Fruit fly (Drosophila melanogaster): ENCODE measurements around the gene LUBEL.

LUBEL gene

DNA sequence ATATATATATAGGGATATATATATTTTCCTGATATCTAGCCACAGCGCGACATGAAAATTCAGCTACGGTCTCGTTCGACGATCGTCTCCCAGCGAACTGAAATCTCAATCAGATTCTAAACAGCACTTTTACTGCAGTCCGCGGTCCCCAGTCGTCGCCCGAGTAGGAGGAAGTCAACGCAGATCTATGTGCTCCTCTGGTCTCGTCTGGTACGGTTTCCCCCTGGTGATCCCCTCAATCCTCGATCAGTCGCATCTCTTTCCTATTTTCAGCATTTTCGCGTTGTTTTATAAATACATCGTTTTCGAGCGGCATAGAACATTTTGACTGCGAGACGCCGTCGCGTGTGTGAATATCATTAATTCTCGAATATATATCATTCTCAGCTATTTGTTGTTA lies at the start of gene LUBEL:
Gene LUBEL (minus strand): TSS at position 101 of the 400 bp plus-strand sequence.
- TF ChIP-seq noc (tag; optimal IDR thresholded peaks at IDR 0.05), result no peak

DNA sequence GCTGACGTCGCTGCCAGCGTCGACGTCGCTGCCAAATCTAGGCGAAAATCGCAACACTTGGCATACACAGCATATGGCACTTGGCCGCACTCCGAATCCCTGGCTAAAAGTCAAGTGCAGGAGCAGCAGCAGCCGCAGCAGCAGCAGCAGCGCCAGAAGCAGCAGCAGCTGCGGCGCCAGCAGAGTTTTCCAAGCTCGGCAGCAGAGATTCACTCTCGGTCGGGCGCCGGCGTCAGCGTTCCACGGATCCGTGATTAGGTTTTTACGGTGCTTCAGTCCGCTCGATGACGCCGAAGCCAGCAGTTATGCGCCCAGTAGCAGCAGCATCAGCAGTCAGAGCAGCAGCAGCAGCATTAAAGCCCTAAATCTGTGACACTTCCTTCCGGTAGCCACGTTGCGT lies 49.5 kb upstream of the LUBEL start:
- TF ChIP-seq noc (tag; optimal IDR thresholded peaks at IDR 0.05), result no peak

DNA sequence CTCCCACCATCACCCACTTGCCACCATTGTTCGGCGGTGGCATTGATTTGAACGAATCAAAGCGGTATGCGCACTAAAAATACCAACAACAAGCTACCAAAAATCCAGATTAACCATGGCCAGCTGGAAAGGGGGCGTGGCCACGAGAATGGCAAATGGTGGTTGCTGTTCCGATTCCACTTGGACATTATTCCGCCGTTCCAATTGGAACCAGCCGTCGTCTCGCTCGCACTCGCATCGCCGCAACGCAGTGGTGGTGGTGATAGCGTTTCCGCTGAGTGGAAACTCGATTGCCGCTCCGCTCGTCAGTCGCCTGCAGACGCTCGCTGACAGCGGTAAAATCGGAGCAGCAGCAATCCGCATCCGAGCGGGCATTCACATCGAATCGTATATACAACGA lies 49.1 kb upstream of the LUBEL start, which contains the start of gene sens-2:
Gene sens-2 (plus strand): TSS at position 304 of the 400 bp plus-strand sequence.
- no peak for TF ChIP-seq noc (tag; optimal IDR thresholded peaks at IDR 0.05)

DNA sequence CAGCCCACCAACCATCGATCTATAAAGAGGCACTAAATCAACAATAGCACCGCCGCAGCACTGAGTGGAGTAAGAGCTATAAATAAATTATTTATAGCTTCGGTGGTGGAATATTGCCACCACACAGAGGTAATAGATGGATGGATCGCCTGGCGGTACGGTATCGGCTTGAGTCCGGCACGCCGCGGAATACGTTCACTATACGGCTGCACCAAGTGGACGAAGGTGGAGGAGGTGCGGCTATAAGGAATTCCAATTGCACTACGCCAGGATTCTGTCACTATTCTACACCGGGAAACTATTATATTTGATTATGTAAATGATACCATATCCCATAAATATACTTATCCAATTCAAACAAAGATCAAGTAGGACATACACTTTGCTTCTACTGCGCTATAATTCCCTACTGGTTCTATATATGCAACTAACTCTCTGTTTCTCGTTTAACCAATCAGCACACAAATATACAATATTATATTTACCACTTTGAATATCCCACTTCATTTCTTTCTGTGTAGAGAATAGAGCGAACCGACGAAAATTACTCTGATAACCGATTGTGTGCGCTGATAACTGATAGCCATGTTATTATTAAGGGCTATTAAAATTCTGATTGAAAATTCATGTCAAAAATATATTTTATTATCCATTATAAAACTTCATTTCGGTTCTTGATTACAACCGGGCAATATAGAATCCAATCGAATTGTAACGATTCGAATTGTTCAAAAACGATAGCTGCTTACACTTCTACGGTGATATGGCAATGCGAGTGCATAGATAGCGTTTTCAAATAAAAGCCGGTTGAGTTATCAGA lies 46.9 kb upstream of the LUBEL start:
- TF ChIP-seq noc (tag; optimal IDR thresholded peaks at IDR 0.05), result peak; percentile 15

DNA sequence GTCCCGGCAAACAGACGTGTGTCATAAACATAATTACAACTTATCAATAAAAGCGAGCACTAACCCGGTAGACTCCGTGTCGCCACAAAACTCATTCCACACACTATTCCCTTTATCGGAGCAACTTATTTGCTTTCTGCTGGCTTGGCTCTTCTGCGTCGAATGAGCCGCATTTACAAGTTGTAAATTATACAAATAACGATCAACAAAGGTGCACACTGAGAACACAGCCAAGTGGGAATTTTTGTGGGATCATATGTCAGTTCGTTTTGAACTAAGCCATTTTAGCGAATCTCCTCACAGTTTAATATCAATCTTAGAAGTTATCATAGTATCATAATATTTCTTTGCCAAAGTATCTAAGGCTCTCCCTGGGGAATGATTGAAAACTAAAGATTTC lies 45.8 kb upstream of the LUBEL start:
- TF ChIP-seq noc (tag; optimal IDR thresholded peaks at IDR 0.05), result no peak

DNA sequence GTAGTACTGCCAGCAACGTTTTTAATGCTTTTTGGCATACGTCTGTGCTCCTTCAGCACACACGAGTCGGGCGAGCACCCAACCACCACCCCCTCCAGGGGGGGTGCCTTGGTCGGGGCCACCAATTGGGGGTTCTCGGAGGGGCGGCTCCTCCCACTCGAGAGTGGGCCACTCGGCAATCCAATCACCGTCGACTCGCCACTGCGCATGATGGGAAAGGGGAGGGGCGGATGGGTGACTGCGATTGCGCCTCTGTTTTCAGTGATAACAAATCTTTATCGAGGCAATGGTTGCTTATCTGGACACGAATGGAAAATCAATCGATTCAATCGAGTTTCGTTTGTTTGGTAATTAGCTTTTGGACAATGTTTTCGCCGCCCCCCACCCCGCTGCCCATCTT lies 44.9 kb upstream of the LUBEL start:
- TF ChIP-seq noc (tag; optimal IDR thresholded peaks at IDR 0.05), result no peak

DNA sequence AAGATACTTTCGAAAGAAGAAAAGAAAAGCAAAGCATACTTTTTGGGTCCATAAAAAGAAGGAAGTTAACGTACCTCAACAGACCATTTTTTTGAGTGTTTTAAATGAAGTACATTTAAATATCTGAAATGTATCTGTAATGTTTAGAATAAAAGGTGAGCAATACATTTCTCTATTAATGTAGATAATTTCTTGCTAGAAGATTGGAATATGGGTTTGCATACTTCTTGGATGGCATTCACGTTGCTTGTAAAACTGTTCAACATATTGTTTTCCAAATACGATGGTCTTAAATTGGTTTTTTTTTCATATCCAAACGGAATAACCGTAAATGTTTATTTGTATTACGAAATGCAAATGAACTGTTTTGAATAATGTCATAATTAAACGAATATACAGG lies 33.2 kb upstream of the LUBEL start, which contains the start of gene CG17375:
Gene CG17375 (minus strand): TSS at position 10 of the 400 bp plus-strand sequence.
- no peak for TF ChIP-seq noc (tag; optimal IDR thresholded peaks at IDR 0.05)

DNA sequence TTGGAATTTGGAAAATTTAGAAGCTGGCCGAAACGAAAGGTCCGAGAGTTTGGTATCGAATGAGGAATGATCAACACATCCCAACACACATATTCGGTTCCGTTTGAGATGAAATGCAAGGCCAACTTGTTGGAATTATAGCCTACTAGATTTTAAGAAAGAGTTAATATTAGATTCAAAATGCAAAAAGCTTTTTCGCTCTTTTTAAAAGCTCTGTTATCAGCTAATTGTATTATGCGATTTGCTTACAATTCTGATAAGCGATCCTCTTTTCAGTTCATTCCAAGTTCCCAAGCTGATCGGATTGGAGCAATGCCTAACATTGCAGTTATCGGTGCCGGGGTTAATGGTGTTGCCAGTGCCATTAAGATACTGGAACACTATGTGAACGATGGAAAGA lies 30.2 kb upstream of the LUBEL start, which contains the start of the genes CG17377 and Daao2:
Gene CG17377 (minus strand): TSS at position 101 of the 400 bp plus-strand sequence.
Gene Daao2 (plus strand): TSS at position 272 of the 400 bp plus-strand sequence.
- no peak for TF ChIP-seq noc (tag; optimal IDR thresholded peaks at IDR 0.05)

DNA sequence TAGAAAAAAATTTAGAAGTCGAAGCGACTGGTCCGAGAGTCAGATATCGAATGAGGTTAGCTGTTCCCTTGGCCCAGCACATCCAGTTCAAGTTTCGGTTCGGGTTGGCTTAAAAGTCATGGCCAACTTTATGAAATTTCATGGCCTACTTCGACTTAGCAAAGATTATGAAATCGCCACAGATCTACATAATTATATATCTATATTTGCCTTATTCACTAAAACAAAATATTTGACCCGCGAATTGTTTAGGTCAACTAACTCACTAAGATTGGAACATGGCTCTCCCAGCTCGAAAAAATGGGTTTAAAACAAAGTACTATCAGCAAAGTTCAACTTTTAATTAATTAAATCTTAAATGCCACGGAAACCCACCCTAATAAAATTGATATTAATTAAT lies 28.2 kb upstream of the LUBEL start, which contains the start of gene CG17376:
Gene CG17376 (minus strand): TSS at position 101 of the 400 bp plus-strand sequence.
- no peak for TF ChIP-seq noc (tag; optimal IDR thresholded peaks at IDR 0.05)

DNA sequence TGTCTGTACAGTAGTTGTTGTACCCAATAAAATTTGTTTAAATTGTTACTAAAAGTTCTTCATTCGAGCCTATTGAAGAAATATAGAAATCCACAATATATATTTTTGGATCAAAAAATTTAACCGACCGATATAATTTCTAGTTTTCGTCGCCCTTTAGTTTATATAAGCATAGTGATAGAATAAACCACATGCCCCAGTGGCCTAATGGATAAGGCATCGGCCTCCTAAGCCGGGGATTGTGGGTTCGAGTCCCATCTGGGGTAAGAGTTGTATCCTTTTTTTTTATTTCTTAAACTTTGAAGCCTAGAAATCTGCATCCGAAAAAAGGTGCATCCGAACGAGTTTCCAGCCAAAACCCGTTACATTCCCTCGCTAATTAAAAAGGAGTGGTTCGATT lies 27.0 kb upstream of the LUBEL start:
- TF ChIP-seq noc (tag; optimal IDR thresholded peaks at IDR 0.05), result no peak

DNA sequence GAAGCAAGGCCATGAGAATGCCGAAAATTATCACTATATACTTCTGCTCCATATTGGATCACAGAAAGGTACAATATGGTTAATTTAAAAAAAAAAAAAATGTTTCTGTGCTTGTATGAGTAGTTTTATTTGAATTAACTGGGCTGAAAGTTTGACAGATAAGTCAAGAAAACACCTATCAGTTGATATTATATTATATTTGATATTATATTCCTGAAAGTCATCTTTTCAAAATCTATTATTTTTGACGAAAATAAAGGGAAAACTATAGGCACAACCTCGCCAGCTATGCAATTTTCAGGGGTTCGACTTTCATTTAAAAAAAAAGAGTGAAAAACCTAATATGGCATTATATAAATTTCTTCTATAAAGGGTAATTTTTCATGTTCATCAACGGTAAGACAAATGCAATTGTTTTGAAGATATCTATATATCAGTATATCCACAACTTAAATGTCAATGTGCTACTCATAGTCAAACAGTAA lies 26.2 kb upstream of the LUBEL start, which contains the start of the genes nrv2 and CG43610:
Gene nrv2 (minus strand): TSS at position 101 of the 485 bp plus-strand sequence.
Gene CG43610 (plus strand): TSS at position 435 of the 485 bp plus-strand sequence.
- TF ChIP-seq noc (tag; optimal IDR thresholded peaks at IDR 0.05), result no peak

DNA sequence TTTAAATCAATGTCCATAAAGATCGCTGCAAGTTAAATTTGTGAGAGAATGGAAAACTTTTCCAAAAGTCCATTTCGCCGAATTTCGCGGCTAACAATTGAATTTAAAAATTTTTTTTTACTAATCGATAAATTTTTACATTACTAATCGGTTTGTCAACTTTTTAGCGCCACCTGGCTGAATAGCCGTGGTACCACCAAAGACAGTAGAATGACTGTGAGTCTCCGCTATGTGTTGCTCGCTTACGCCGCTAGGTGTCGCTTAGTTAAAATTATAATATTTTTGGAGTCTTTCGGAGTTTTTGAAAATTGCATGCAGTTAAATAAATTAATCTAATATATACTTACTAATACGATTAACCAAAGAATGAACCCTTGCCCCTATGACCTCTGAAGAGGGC lies 24.9 kb upstream of the LUBEL start:
- TF ChIP-seq noc (tag; optimal IDR thresholded peaks at IDR 0.05), result no peak

DNA sequence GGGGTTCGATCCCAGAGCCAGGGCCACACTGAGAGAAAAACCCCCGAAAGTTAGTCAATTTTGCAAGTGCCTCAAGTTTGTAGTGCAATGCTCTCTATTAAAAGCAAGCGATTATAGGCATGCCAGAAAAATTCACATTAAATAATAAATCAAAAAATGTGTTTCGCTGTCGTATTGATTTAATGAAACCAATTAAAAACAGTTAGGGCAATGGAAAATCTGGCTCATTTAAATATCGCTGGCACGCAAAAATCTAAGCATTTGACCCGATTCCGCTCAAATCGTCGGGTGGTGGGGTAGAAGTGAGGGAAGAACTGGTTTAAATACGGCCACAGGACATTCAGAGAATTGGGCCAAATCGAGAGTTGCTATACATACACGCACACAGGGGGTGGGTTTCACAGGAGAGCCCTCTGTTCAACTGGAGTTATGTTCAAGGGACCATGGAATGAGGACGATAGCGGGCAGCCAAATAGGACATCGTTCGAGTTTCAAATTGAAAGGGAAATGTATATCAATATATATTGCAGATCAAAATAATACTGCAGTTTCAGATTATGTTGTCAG lies 22.5 kb upstream of the LUBEL start:
- no peak for TF ChIP-seq noc (tag; optimal IDR thresholded peaks at IDR 0.05)

DNA sequence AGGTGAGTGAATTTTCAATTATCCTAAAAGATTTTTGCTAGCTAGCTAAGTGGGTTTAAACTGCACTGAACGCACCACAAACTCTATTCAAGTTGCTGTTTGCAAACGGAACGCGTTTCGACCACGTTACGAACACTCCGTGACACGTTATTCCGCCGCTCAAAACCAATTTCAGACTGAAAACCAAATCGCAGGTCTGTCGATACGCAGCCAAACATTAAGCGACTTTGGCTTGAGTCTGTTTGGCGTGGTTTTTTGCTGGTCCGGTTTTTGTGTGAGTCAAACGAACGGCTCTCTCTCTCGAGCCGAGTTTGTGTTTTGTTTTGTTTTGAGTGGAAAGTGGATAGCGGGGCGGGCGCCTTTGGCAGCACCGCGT lies 21.9 kb upstream of the LUBEL start:
- TF ChIP-seq noc (tag; optimal IDR thresholded peaks at IDR 0.05), result no peak

DNA sequence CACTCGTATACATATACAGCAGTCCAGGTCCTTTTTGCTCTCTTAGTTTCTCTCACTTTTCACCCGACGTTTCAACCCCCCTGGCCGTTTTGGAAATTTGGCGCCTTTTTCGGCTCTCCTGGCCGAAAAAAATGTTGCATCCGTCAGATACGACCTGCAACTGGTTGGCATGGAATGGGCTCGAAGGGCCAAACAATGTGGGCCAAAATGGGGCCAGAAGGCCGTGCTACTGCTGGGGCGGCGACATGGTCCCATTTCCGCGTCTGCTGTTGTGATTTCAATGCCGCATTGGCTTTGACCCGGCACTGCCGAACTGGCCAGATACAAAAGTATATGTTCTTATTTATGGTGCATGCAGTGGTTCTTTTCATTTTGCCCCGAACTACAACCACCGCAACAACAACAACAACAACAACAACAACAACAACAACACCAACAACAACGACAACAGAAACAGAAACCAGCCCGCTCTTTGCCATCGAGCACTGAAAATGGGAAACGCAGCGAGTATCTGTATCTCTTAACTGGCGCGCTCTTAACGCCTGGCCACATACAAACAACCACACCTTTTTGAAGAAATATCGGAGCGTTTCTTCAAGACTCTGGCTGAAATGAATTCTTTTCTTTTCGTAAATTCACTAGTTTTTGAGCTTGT lies 21.3 kb upstream of the LUBEL start:
- no peak for TF ChIP-seq noc (tag; optimal IDR thresholded peaks at IDR 0.05)

DNA sequence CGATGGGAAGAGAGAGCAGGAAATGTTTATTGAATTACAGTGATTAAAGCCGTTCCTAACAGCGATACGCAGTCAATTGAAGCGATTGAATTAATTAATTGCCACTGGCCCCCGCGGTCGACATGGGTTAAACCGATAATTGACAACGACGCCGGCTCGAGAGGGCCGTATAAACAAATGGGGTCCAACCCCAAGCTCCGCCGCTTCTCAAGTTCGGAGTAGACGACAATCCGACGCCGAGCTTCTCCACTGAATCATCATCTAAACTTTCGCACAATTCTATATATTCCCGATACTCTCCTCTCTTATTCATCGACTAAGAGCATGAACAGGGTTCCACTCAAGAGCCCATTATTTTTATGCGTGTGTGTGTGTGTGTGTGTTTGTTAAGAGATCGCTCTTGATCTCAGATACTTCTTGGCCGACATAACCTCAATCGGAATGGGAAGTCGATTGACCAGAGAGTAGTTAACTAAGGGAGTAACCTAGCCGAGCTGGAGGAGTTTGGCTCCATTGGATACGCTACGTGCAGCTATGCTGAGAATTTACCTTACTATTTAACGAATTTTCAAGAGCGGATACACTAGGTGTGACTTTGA lies 19.4 kb upstream of the LUBEL start:
- no peak for TF ChIP-seq noc (tag; optimal IDR thresholded peaks at IDR 0.05)
